Worm (Caenorhabditis elegans): ENCODE measurements around the gene W08F4.1.

DNA sequence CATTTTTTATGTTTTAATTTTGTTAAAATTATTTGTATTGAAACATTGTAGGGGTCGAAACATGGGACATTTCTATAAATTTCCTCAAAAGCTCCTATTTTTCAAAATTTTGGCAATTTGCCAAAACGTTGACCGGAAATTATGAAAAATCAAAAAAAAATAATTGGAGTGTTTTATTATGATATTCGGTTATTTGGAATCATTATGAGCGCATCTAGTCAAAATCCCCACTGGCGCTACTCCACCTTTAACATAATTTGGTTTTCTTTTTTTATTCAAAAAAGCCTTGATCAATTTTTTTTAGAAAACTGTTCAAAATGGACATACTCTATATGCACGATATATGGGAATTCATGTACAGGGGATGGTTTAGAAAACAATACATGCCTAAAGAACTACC is 11.9 kb downstream of the W08F4.1 start, which contains the start of gene W04H10.2:
- TF ChIP-seq W03F9.2 (tag; optimal IDR thresholded peaks at IDR 0.05) (no peak), him-1 (tag; optimal IDR thresholded peaks at IDR 0.05) (no peak), dao-5 (tag; optimal IDR thresholded peaks at IDR 0.05) (no peak)

Data from whole organism, L4/young adult.